Fruit fly (Drosophila melanogaster) whole organism, embryonic: ENCODE measurements around the gene Dbp21E2.

Experiments
- Bteb2 ChIP-seq: fragments of 200-800 bp; sonication (Bioruptor generic); optimal IDR thresholded peaks from 2 replicates; lab custom pipeline; 2016; ENCODE audit warnings: missing biosample characterization, missing genetic modification characterization
- CG12155 ChIP-seq: fragments of 200-800 bp; sonication (Bioruptor generic); optimal IDR thresholded peaks from 3 replicates; lab custom pipeline; 2016; ENCODE audit warnings: missing biosample characterization, missing genetic modification characterization
- CG12299 ChIP-seq: fragments of 200-800 bp; sonication (Bioruptor generic); optimal IDR thresholded peaks from 2 replicates; lab custom pipeline; 2018; ENCODE audit warnings: missing biosample characterization, mild to moderate bottlenecking, missing genetic modification characterization
- CG13287 ChIP-seq: fragments of 200-800 bp; sonication (Bioruptor generic); IDR thresholded peaks from 2 replicates; pipeline ENCODE4 v1.3.6; 2022; ENCODE audit warnings: missing biosample characterization, missing genetic modification characterization; ENCODE audit not compliant: partially characterized antibody
- CG14050 ChIP-seq: fragments of 200-800 bp; sonication (Bioruptor generic); IDR thresholded peaks from 3 replicates; pipeline ENCODE4 v1.3.6; 2022; ENCODE audit warnings: missing biosample characterization, missing genetic modification characterization
- CG14441 ChIP-seq: fragments of 200-800 bp; sonication (Bioruptor generic); IDR thresholded peaks from 2 replicates; pipeline ENCODE4 v1.3.6; 2022; ENCODE audit warnings: missing biosample characterization, missing genetic modification characterization
- CG1602 ChIP-seq: fragments of 200-800 bp; sonication (Bioruptor generic); optimal IDR thresholded peaks from 3 replicates; lab custom pipeline; 2016; ENCODE audit warnings: missing biosample characterization, missing genetic modification characterization
- CG1603 ChIP-seq: fragments of 200-800 bp; sonication (Bioruptor generic); optimal IDR thresholded peaks from 2 replicates; lab custom pipeline; 2019; ENCODE audit warnings: missing biosample characterization, mild to moderate bottlenecking, missing genetic modification characterization, moderate library complexity
- CG18764 ChIP-seq: fragments of 200-800 bp; sonication (Bioruptor generic); optimal IDR thresholded peaks from 3 replicates; lab custom pipeline; 2016; ENCODE audit warnings: missing biosample characterization, missing genetic modification characterization
- CG33213 ChIP-seq: fragments of 200-800 bp; sonication (Bioruptor generic); optimal IDR thresholded peaks from 3 replicates; lab custom pipeline; 2016; ENCODE audit warnings: missing biosample characterization, missing genetic modification characterization
- CG33557 ChIP-seq: fragments of 200-800 bp; sonication (Bioruptor generic); optimal IDR thresholded peaks from 2 replicates; lab custom pipeline; 2019; ENCODE audit warnings: missing biosample characterization, mild to moderate bottlenecking, missing genetic modification characterization, moderate library complexity
- CG34224 ChIP-seq: fragments of 200-800 bp; sonication (Bioruptor generic); IDR thresholded peaks from 3 replicates; pipeline ENCODE4 v1.3.6; 2022; ENCODE audit warnings: missing biosample characterization, missing genetic modification characterization; ENCODE audit not compliant: partially characterized antibody
- CG42726 ChIP-seq: fragments of 200-800 bp; sonication (Bioruptor generic); IDR thresholded peaks from 2 replicates; pipeline ENCODE4 v1.3.6; 2022; ENCODE audit warnings: missing biosample characterization, missing genetic modification characterization; ENCODE audit not compliant: partially characterized antibody
- CG43689 ChIP-seq: fragments of 200-800 bp; sonication (Bioruptor generic); IDR thresholded peaks from 2 replicates; pipeline ENCODE4 v1.3.6; 2022; ENCODE audit warnings: missing biosample characterization, missing genetic modification characterization
- CG6813 ChIP-seq: fragments of 200-800 bp; sonication (Bioruptor generic); optimal IDR thresholded peaks from 2 replicates; lab custom pipeline; 2017; ENCODE audit warnings: missing biosample characterization, missing genetic modification characterization, mild to moderate bottlenecking, moderate library complexity, missing genetic modification reagents
- CG7271 ChIP-seq: fragments of 200-800 bp; sonication (Bioruptor generic); optimal IDR thresholded peaks from 2 replicates; lab custom pipeline; 2018; ENCODE audit warnings: missing biosample characterization, mild to moderate bottlenecking, missing genetic modification characterization, moderate library complexity
- CG7372 ChIP-seq: fragments of 200-800 bp; sonication (Bioruptor generic); IDR thresholded peaks from 2 replicates; pipeline ENCODE4 v1.3.6; 2022; ENCODE audit warnings: missing biosample characterization, missing genetic modification characterization
- CG8944 ChIP-seq: fragments of 200-800 bp; sonication (Bioruptor generic); optimal IDR thresholded peaks from 3 replicates; lab custom pipeline; 2016; ENCODE audit warnings: missing biosample characterization, missing genetic modification characterization
- CG9609 ChIP-seq: fragments of 200-800 bp; sonication (Bioruptor generic); optimal IDR thresholded peaks from 3 replicates; lab custom pipeline; 2016; ENCODE audit warnings: missing biosample characterization, missing genetic modification characterization
- D19A ChIP-seq: fragments of 200-800 bp; optimal IDR thresholded peaks from 3 replicates; lab custom pipeline; 2019; ENCODE audit warnings: missing biosample characterization, mild to moderate bottlenecking, missing genetic modification characterization, moderate library complexity
- Dbx ChIP-seq: fragments of 200-800 bp; sonication (Bioruptor generic); IDR thresholded peaks from 3 replicates; pipeline ENCODE4 v1.3.6; 2022; ENCODE audit warnings: missing biosample characterization, missing genetic modification characterization
- Dip3 ChIP-seq: fragments of 200-800 bp; sonication (Bioruptor generic); optimal IDR thresholded peaks from 3 replicates; lab custom pipeline; 2016; ENCODE audit warnings: missing biosample characterization, missing genetic modification characterization
- ERR ChIP-seq: fragments of 200-800 bp; sonication (Bioruptor generic); optimal IDR thresholded peaks from 2 replicates; lab custom pipeline; 2016; ENCODE audit warnings: missing biosample characterization, missing genetic modification characterization
- Ets97D ChIP-seq: fragments of 200-800 bp; sonication (Bioruptor generic); optimal IDR thresholded peaks from 3 replicates; lab custom pipeline; 2016; ENCODE audit warnings: missing biosample characterization, missing genetic modification characterization
- H15 ChIP-seq: fragments of 200-800 bp; sonication (Bioruptor generic); IDR thresholded peaks from 3 replicates; pipeline ENCODE4 v1.3.6; 2022; ENCODE audit warnings: missing biosample characterization, missing genetic modification characterization
- H2.0 ChIP-seq: fragments of 200-800 bp; sonication (Bioruptor generic); IDR thresholded peaks from 2 replicates; pipeline ENCODE4 v1.3.6; 2022; ENCODE audit warnings: missing biosample characterization, missing genetic modification characterization
- Hmr ChIP-seq: fragments of 200-800 bp; sonication (Bioruptor generic); optimal IDR thresholded peaks from 3 replicates; lab custom pipeline; 2017; ENCODE audit warnings: mild to moderate bottlenecking, missing biosample characterization, missing genetic modification reagents, missing genetic modification characterization
- Hr3 ChIP-seq: fragments of 200-800 bp; sonication (Bioruptor generic); optimal IDR thresholded peaks from 3 replicates; lab custom pipeline; 2016; ENCODE audit warnings: missing biosample characterization, missing genetic modification characterization
- Nf-YA ChIP-seq: fragments of 200-800 bp; sonication (Bioruptor generic); IDR thresholded peaks from 2 replicates; pipeline ENCODE4 v1.3.6; 2022; ENCODE audit warnings: missing biosample characterization, missing genetic modification characterization
- Scr ChIP-seq: fragments of 200-800 bp; sonication (Bioruptor generic); IDR thresholded peaks from 2 replicates; pipeline ENCODE4 v1.3.6; 2022; ENCODE audit warnings: missing biosample characterization, missing genetic modification characterization; ENCODE audit not compliant: partially characterized antibody
- Sry-β ChIP-seq: fragments of 200-800 bp; sonication (Bioruptor generic); optimal IDR thresholded peaks from 2 replicates; lab custom pipeline; 2018; ENCODE audit warnings: missing biosample characterization, mild to moderate bottlenecking, missing genetic modification characterization, moderate library complexity
- Trl ChIP-seq, 3 experiments: fragments of >200 bp in 2 of 3; fragments of 200-800 bp in 1 of 3; sonication (Bioruptor generic) in 1 of 3; optimal IDR thresholded peaks; 2 replicates in 1 of 3; 3 replicates in 2 of 3; lab custom pipeline; 2016 to 2017; ENCODE audit warnings: missing biosample characterization in 1 of 3, missing genetic modification characterization in 1 of 3
- Vsx1 ChIP-seq: fragments of 200-800 bp; sonication (Bioruptor generic); optimal IDR thresholded peaks from 2 replicates; lab custom pipeline; 2017; ENCODE audit warnings: missing biosample characterization, mild to moderate bottlenecking, missing genetic modification characterization, missing genetic modification reagents
- amos ChIP-seq: fragments of 200-800 bp; sonication (Bioruptor generic); IDR thresholded peaks from 2 replicates; pipeline ENCODE4 v1.3.6; 2022; ENCODE audit warnings: missing biosample characterization, missing genetic modification characterization; ENCODE audit not compliant: partially characterized antibody
- bab2 ChIP-seq: fragments of 200-800 bp; sonication (Bioruptor generic); optimal IDR thresholded peaks from 2 replicates; lab custom pipeline; 2016; ENCODE audit warnings: missing biosample characterization, missing genetic modification characterization
- br ChIP-seq: fragments of >200 bp; optimal IDR thresholded peaks from 2 replicates; lab custom pipeline; 2017
- cad ChIP-seq: fragments of >200 bp; optimal IDR thresholded peaks from 2 replicates; lab custom pipeline; 2017; ENCODE audit warnings: missing biosample characterization, missing genetic modification characterization
- crol ChIP-seq: fragments of 200-800 bp; sonication (Bioruptor generic); IDR thresholded peaks from 2 replicates; pipeline ENCODE4 v1.3.6; 2022; ENCODE audit warnings: missing biosample characterization, missing genetic modification characterization
- cwo ChIP-seq: fragments of 200-800 bp; sonication (Bioruptor generic); optimal IDR thresholded peaks from 3 replicates; lab custom pipeline; 2017; ENCODE audit warnings: missing biosample characterization, missing genetic modification characterization, mild to moderate bottlenecking, moderate library complexity, missing genetic modification reagents
- eve ChIP-seq, 2 experiments: fragments of >200 bp; optimal IDR thresholded peaks; 2 replicates each; lab custom pipeline; 2017; ENCODE audit warnings: missing biosample characterization in 2 of 2, missing genetic modification characterization in 2 of 2
- gsb-n ChIP-seq: fragments of 200-800 bp; sonication (Bioruptor generic); optimal IDR thresholded peaks from 3 replicates; lab custom pipeline; 2018; ENCODE audit warnings: missing biosample characterization, mild to moderate bottlenecking, missing genetic modification characterization
- jing ChIP-seq: fragments of 200-800 bp; sonication (Bioruptor generic); optimal IDR thresholded peaks from 2 replicates; lab custom pipeline; 2018; ENCODE audit warnings: missing biosample characterization, mild to moderate bottlenecking, missing genetic modification characterization
- pho ChIP-seq: fragments of 200-800 bp; sonication (Bioruptor generic); optimal IDR thresholded peaks from 2 replicates; lab custom pipeline; 2016; ENCODE audit warnings: missing biosample characterization, missing genetic modification characterization
- run ChIP-seq: fragments of 200-800 bp; sonication (Bioruptor generic); optimal IDR thresholded peaks from 3 replicates; lab custom pipeline; 2018; ENCODE audit warnings: missing biosample characterization, mild to moderate bottlenecking, missing genetic modification characterization
- shn ChIP-seq: fragments of 200-800 bp; sonication (Bioruptor generic); optimal IDR thresholded peaks from 3 replicates; lab custom pipeline; 2016; ENCODE audit warnings: missing biosample characterization, missing genetic modification characterization
- sim ChIP-seq: fragments of 200-800 bp; sonication (Bioruptor generic); IDR thresholded peaks from 2 replicates; pipeline ENCODE4 v1.3.6; 2022; ENCODE audit warnings: missing biosample characterization, missing genetic modification characterization
- trh ChIP-seq: fragments of 200-800 bp; sonication (Bioruptor generic); optimal IDR thresholded peaks from 2 replicates; lab custom pipeline; 2016; ENCODE audit warnings: missing biosample characterization, missing genetic modification characterization
- vnd ChIP-seq: fragments of 200-800 bp; sonication (Bioruptor generic); IDR thresholded peaks from 3 replicates; pipeline ENCODE4 v1.3.6; 2022; ENCODE audit warnings: missing biosample characterization, missing genetic modification characterization; ENCODE audit not compliant: partially characterized antibody
- wdn ChIP-seq: fragments of 200-800 bp; sonication (Bioruptor generic); IDR thresholded peaks from 2 replicates; pipeline ENCODE4 v1.3.6; 2022; ENCODE audit warnings: missing biosample characterization, missing genetic modification characterization
- zen2 ChIP-seq: fragments of 200-800 bp; sonication (Bioruptor generic); IDR thresholded peaks from 3 replicates; pipeline ENCODE4 v1.3.6; 2022; ENCODE audit warnings: missing biosample characterization, missing genetic modification characterization; ENCODE audit not compliant: partially characterized antibody

Gene Dbp21E2

DNA sequence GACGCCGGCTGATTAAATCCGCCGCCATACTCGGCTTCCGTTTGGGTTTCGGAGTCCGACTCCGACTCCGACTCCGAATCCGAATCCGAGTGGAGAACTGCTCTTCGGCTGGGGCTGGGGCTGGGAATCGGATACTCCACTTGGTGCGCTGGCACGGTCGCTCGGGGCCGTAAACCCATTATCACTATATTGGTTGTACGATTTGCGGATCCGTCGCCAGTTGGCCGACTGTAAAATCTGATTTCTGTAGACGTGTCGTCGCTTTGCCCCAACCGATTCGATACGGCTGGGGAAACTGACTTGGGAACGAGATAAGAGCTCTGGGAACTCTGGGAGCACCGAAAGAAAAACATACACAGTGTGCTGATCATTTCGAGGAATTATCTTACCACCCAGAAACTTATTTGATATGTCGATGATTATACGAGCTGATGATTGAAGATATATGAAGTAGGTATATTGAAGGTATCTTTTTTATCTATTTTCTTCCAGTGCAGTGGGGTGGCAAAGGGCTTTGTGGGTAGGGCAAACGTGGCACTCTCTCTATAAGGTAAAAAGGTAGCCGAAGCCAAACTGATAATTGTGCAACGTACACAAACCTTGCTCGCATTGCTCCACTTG, 46.6 kb downstream of the Dbp21E2 start (continued):
- TF ChIP-seq cwo (GFP tag; lab: Kevin White, UChicago) (peak; percentile 27), vnd (no peak), CG18764 (no peak), CG13287 (GFP tag; lab: Robert Waterston, UW) (no peak), CG43689 (no peak), shn (GFP tag; lab: Kevin White, UChicago) (peak; percentile 46), Sry-β (no peak), CG6813 (GFP tag; lab: Kevin White, UChicago) (peak; percentile 41), CG7271 (tag; lab: Kevin White, UChicago) (no peak), Hr3 (peak; percentile 42), CG33213 (GFP tag; lab: Kevin White, UChicago) (peak; percentile 4), zen2 (GFP tag; lab: Robert Waterston, UW) (no peak), D19A (peak; percentile 16), CG12299 (tag; lab: Kevin White, UChicago) (no peak), CG14441 (GFP tag; lab: Robert Waterston, UW) (peak; percentile 67), CG12155 (GFP tag; lab: Kevin White, UChicago) (no peak), Dbx (GFP tag; lab: Robert Waterston, UW) (no peak), CG42726 (GFP tag; lab: Robert Waterston, UW) (no peak), CG7372 (GFP tag; lab: Robert Waterston, UW) (0 out of 2 replicates have a peak, but pooled peaks have one; percentile 12), jing (GFP tag; lab: Kevin White, UChicago) (peak; percentile 12), pho (GFP tag; lab: Kevin White, UChicago) (peak; percentile 21), cad (GFP tag; lab: Kevin White, UChicago) (no peak), eve (GFP tag; optimal IDR thresholded peaks at IDR 0.05; lab: Kevin White, UChicago) (no peak), trh (GFP tag; lab: Kevin White, UChicago) (no peak), CG33557 (peak; percentile 4), Hmr (peak; percentile 56), Nf-YA (GFP tag; lab: Robert Waterston, UW) (0 out of 2 replicates have a peak, but pooled peaks have one; percentile 22), wdn (no peak), br (lab: Kevin White, UChicago) (no peak), bab2 (GFP tag; lab: Kevin White, UChicago) (peak; percentile 30), amos (GFP tag; lab: Robert Waterston, UW) (no peak), ERR (GFP tag; lab: Kevin White, UChicago) (no peak), Vsx1 (GFP tag; lab: Kevin White, UChicago) (no peak), sim (GFP tag; lab: Robert Waterston, UW) (no peak), crol (GFP tag; lab: Robert Waterston, UW) (no peak), Dip3 (GFP tag; lab: Kevin White, UChicago) (peak; percentile 11), run (tag; lab: Kevin White, UChicago) (no peak), Scr (GFP tag; lab: Robert Waterston, UW) (no peak), H2.0 (GFP tag; lab: Robert Waterston, UW) (peak; percentile 41; the same call in 1 of the 2 replicates), gsb-n (peak; percentile 38), Bteb2 (no peak), CG9609 (peak; percentile 42), Trl (optimal IDR thresholded peaks at IDR 0.05; lab: Kevin White, UChicago) (no peak), Trl (GFP tag; optimal IDR thresholded peaks at IDR 0.05; lab: Kevin White, UChicago) (peak; percentile 33), CG8944 (GFP tag; lab: Kevin White, UChicago) (peak; percentile 37), CG1603 (tag; lab: Kevin White, UChicago) (peak; percentile 82), CG1602 (GFP tag; lab: Kevin White, UChicago) (peak; percentile 30), H15 (GFP tag; lab: Robert Waterston, UW) (peak; percentile 64; the same call in 2 of the 3 replicates), Ets97D (no peak), CG34224 (no peak), CG14050 (GFP tag; lab: Robert Waterston, UW) (no peak)
